Fruit fly (Drosophila melanogaster) whole organism, wandering third instar larva: ENCODE data around the gene NaPi-III.

Source experiments
- Abd-B ChIP-seq: fragments of >200 bp; optimal IDR thresholded peaks from 2 replicates; lab custom pipeline; 2017; ENCODE audit warnings: missing biosample characterization, missing genetic modification characterization
- CG32264 ChIP-seq: fragments of 200-800 bp; sonication (Bioruptor generic); optimal IDR thresholded peaks from 2 replicates; lab custom pipeline; 2016; ENCODE audit warnings: missing biosample characterization, missing genetic modification characterization
- CG9705 ChIP-seq: fragments of 200-800 bp; sonication (Bioruptor generic); optimal IDR thresholded peaks from 2 replicates; lab custom pipeline; 2018; ENCODE audit warnings: missing biosample characterization, mild to moderate bottlenecking, missing genetic modification characterization
- CrebA ChIP-seq: fragments of 200-800 bp; sonication (Bioruptor generic); optimal IDR thresholded peaks from 2 replicates; lab custom pipeline; 2016; ENCODE audit warnings: missing biosample characterization, mild to moderate bottlenecking, missing genetic modification characterization, borderline replicate concordance
- Dfd ChIP-seq: fragments of >200 bp; optimal IDR thresholded peaks from 2 replicates; lab custom pipeline; 2017; ENCODE audit warnings: missing biosample characterization, missing genetic modification characterization
- Dif ChIP-seq: fragments of 200-275, 200-300 bp; sonication (Bioruptor generic); optimal IDR thresholded peaks from 2 replicates; lab custom pipeline; 2018; ENCODE audit warnings: missing biosample characterization, missing genetic modification characterization; ENCODE audit not compliant: partially characterized antibody
- GATAd ChIP-seq: sonication (Bioruptor generic); optimal IDR thresholded peaks from 2 replicates; lab custom pipeline; 2016; ENCODE audit warnings: missing biosample characterization, missing genetic modification characterization
- HLH106 ChIP-seq: fragments of 200-800 bp; optimal IDR thresholded peaks from 3 replicates; lab custom pipeline; 2019; ENCODE audit warnings: missing biosample characterization, mild to moderate bottlenecking, missing genetic modification characterization, moderate library complexity
- Hnf4 ChIP-seq: fragments of 200-800 bp; sonication (Bioruptor generic); optimal IDR thresholded peaks from 2 replicates; lab custom pipeline; 2016; ENCODE audit warnings: missing biosample characterization, mild to moderate bottlenecking, missing genetic modification characterization
- Hr78 ChIP-seq: fragments of >200 bp; optimal IDR thresholded peaks from 2 replicates; lab custom pipeline; 2017; ENCODE audit warnings: missing biosample characterization, missing genetic modification characterization
- Hr83 ChIP-seq: fragments of 200-300 bp; sonication (Bioruptor generic); optimal IDR thresholded peaks from 2 replicates; lab custom pipeline; 2016; ENCODE audit warnings: missing biosample characterization, mild to moderate bottlenecking, missing genetic modification characterization, moderate library complexity; ENCODE audit not compliant: poor library complexity, severe bottlenecking
- Jra ChIP-seq: sonication (Bioruptor generic); optimal IDR thresholded peaks from 2 replicates; lab custom pipeline; 2016; ENCODE audit warnings: missing biosample characterization, missing genetic modification characterization
- Mio ChIP-seq: sonication (Bioruptor generic); optimal IDR thresholded peaks from 2 replicates; lab custom pipeline; 2016; ENCODE audit warnings: missing biosample characterization, missing genetic modification characterization
- Myc ChIP-seq: fragments of >200 bp; optimal IDR thresholded peaks from 2 replicates; lab custom pipeline; 2017
- OdsH ChIP-seq: fragments of 200-800 bp; sonication (Bioruptor generic); optimal IDR thresholded peaks from 2 replicates; lab custom pipeline; 2016; ENCODE audit warnings: missing biosample characterization, mild to moderate bottlenecking, missing genetic modification characterization
- Rel ChIP-seq, 2 experiments: fragments of 200-800 bp; sonication (Bioruptor generic) in 1 of 2; optimal IDR thresholded peaks; 2 replicates in 1 of 2; 3 replicates in 1 of 2; lab custom pipeline; 2016 to 2019; ENCODE audit warnings: mild to moderate bottlenecking in 2 of 2, missing biosample characterization in 2 of 2, missing genetic modification characterization in 2 of 2, moderate library complexity in 1 of 2
- Sp1 ChIP-seq: fragments of 200-800 bp; sonication (Bioruptor generic); optimal IDR thresholded peaks from 3 replicates; lab custom pipeline; 2019; ENCODE audit warnings: missing biosample characterization, mild to moderate bottlenecking, missing genetic modification characterization, moderate library complexity
- Vsx2 ChIP-seq: fragments of 200-300, 225-300 bp; sonication (Bioruptor generic); optimal IDR thresholded peaks from 2 replicates; lab custom pipeline; 2018; ENCODE audit warnings: missing biosample characterization, missing genetic modification characterization; ENCODE audit not compliant: partially characterized antibody
- br ChIP-seq: fragments of 200-800 bp; sonication (Bioruptor generic); optimal IDR thresholded peaks from 2 replicates; lab custom pipeline; 2016; ENCODE audit warnings: missing biosample characterization, missing genetic modification characterization
- brk ChIP-seq: fragments of 200-800 bp; sonication (Bioruptor generic); optimal IDR thresholded peaks from 2 replicates; lab custom pipeline; 2016; ENCODE audit warnings: missing biosample characterization, mild to moderate bottlenecking, missing genetic modification characterization
- dl ChIP-seq, 2 experiments: fragments of 175-275, 200-275 bp in 1 of 2; fragments of 200-275 bp in 1 of 2; sonication (Bioruptor generic); optimal IDR thresholded peaks; lab custom pipeline; 2018; ENCODE audit warnings: mild to moderate bottlenecking in 2 of 2, missing biosample characterization in 2 of 2, missing genetic modification characterization in 2 of 2, moderate library complexity in 2 of 2; ENCODE audit not compliant: partially characterized antibody in 2 of 2, insufficient read depth in 1 of 2
- dmrt93B ChIP-seq: fragments of 200-800 bp; sonication (Bioruptor generic); optimal IDR thresholded peaks from 2 replicates; lab custom pipeline; 2018; ENCODE audit warnings: missing biosample characterization, mild to moderate bottlenecking, missing genetic modification characterization
- dsf ChIP-seq: sonication (Bioruptor generic); optimal IDR thresholded peaks from 2 replicates; lab custom pipeline; 2016; ENCODE audit warnings: missing biosample characterization, missing genetic modification characterization, borderline replicate concordance
- ey ChIP-seq: fragments of 200-800 bp; sonication (Bioruptor generic); optimal IDR thresholded peaks from 2 replicates; lab custom pipeline; 2016; ENCODE audit warnings: missing biosample characterization, missing genetic modification characterization
- foxo ChIP-seq, 2 experiments: fragments of 200-800 bp; sonication (Bioruptor generic); optimal IDR thresholded peaks; 2 replicates in 1 of 2; 3 replicates in 1 of 2; lab custom pipeline; 2016 to 2017; ENCODE audit warnings: missing biosample characterization in 2 of 2, missing genetic modification characterization in 2 of 2
- fru ChIP-seq: fragments of 200-800 bp; sonication (Bioruptor generic); optimal IDR thresholded peaks from 3 replicates; lab custom pipeline; 2016; ENCODE audit warnings: missing biosample characterization, mild to moderate bottlenecking, missing genetic modification characterization
- h ChIP-seq: fragments of 200-800 bp; sonication (Bioruptor generic); optimal IDR thresholded peaks from 3 replicates; lab custom pipeline; 2016; ENCODE audit warnings: missing biosample characterization, mild to moderate bottlenecking, missing genetic modification characterization
- jim ChIP-seq: fragments of 175-275, 200-325 bp; sonication (Bioruptor generic); optimal IDR thresholded peaks from 2 replicates; lab custom pipeline; 2016; ENCODE audit warnings: missing biosample characterization, mild to moderate bottlenecking, missing genetic modification characterization
- lola ChIP-seq: fragments of >200 bp; optimal IDR thresholded peaks from 2 replicates; lab custom pipeline; 2017; ENCODE audit warnings: missing biosample characterization, missing genetic modification characterization
- pan ChIP-seq: fragments of >200 bp; optimal IDR thresholded peaks from 2 replicates; lab custom pipeline; 2017
- psq ChIP-seq: fragments of 200-800 bp; sonication (Bioruptor generic); optimal IDR thresholded peaks from 3 replicates; lab custom pipeline; 2017; ENCODE audit warnings: missing biosample characterization, mild to moderate bottlenecking, missing genetic modification characterization, moderate library complexity
- rgr ChIP-seq: fragments of 200-800 bp; sonication (Bioruptor generic); optimal IDR thresholded peaks from 3 replicates; lab custom pipeline; 2016; ENCODE audit warnings: missing biosample characterization, mild to moderate bottlenecking, missing genetic modification characterization
- sage ChIP-seq: fragments of 200-800 bp; sonication (Bioruptor generic); optimal IDR thresholded peaks from 2 replicates; lab custom pipeline; 2016; ENCODE audit warnings: missing biosample characterization, mild to moderate bottlenecking, missing genetic modification characterization
- sv ChIP-seq: fragments of 200-800 bp; sonication (Bioruptor generic); optimal IDR thresholded peaks from 3 replicates; lab custom pipeline; 2016; ENCODE audit warnings: missing biosample characterization, missing genetic modification characterization
- tai ChIP-seq: sonication (Bioruptor generic); optimal IDR thresholded peaks from 2 replicates; lab custom pipeline; 2016; ENCODE audit warnings: missing biosample characterization, missing genetic modification characterization
- usp ChIP-seq: fragments of >200 bp; optimal IDR thresholded peaks from 2 replicates; lab custom pipeline; 2017; ENCODE audit warnings: missing biosample characterization, missing genetic modification characterization
- woc ChIP-seq: sonication (Bioruptor generic); optimal IDR thresholded peaks from 2 replicates; lab custom pipeline; 2016; ENCODE audit warnings: missing biosample characterization, mild to moderate bottlenecking, missing genetic modification characterization

The NaPi-III gene

dm6 chr3L:11109454-11109853, 13.7 kb upstream of the NaPi-III start, which contains the start of the genes CG34012 and emei:
CG34012 (minus strand) TSS chr3L:11109505.
emei (plus strand) TSS chr3L:11109690.
- TF ChIP-seq brk (GFP tag; lab: Kevin White, UChicago) (no peak), Abd-B (GFP tag; lab: Kevin White, UChicago) (no peak), dmrt93B (GFP tag; lab: Kevin White, UChicago) (no peak), fru (GFP tag; lab: Kevin White, UChicago) (no peak), HLH106 (no peak), psq (no peak), CG32264 (GFP tag; lab: Kevin White, UChicago) (no peak), tai (no peak), dl (GFP tag; optimal IDR thresholded peaks at IDR 0.05; lab: Kevin White, UChicago; ENCODE audit: insufficient read depth in 1 of 2, partially characterized antibody in 2 of 2) (no peak), woc (no peak), Hr78 (GFP tag; lab: Kevin White, UChicago) (no peak), sage (GFP tag; lab: Kevin White, UChicago) (no peak), lola (GFP tag; lab: Kevin White, UChicago) (no peak)

dm6 chr3L:11112427-11112826, 10.7 kb upstream of the NaPi-III start:
- TF ChIP-seq Rel (GFP tag; optimal IDR thresholded peaks at IDR 0.05; lab: Kevin White, UChicago) (no peak), Rel (tag; optimal IDR thresholded peaks at IDR 0.05; lab: Kevin White, UChicago) (no peak), lola (GFP tag; lab: Kevin White, UChicago) (no peak), jim (GFP tag; lab: Kevin White, UChicago) (no peak), CrebA (GFP tag; lab: Kevin White, UChicago) (no peak), Dfd (no peak), Sp1 (GFP tag; lab: Kevin White, UChicago) (no peak), Dif (GFP tag; lab: Kevin White, UChicago) (no peak), dmrt93B (GFP tag; lab: Kevin White, UChicago) (no peak), rgr (GFP tag; lab: Kevin White, UChicago) (no peak), foxo (GFP tag; optimal IDR thresholded peaks at IDR 0.05; lab: Kevin White, UChicago) (no peak), dl (GFP tag; optimal IDR thresholded peaks at IDR 0.05; lab: Kevin White, UChicago; ENCODE audit: insufficient read depth in 1 of 2, partially characterized antibody in 2 of 2) (no peak)
- TF ChIP-seq, all 38 proteins: peak for 0

- no peak for TF ChIP-seq sv (GFP tag; lab: Kevin White, UChicago)
- TF ChIP-seq dl (GFP tag; optimal IDR thresholded peaks at IDR 0.05; lab: Kevin White, UChicago; ENCODE audit: insufficient read depth in 1 of 2, partially characterized antibody in 2 of 2) = no peak
- TF ChIP-seq tai = no peak
- no peak for TF ChIP-seq jim (GFP tag; lab: Kevin White, UChicago)
- no peak for TF ChIP-seq HLH106
- TF ChIP-seq Mio = no peak
- no peak for TF ChIP-seq Dfd
- no peak for TF ChIP-seq foxo (GFP tag; optimal IDR thresholded peaks at IDR 0.05; lab: Kevin White, UChicago)
- no peak for TF ChIP-seq usp (GFP tag; lab: Kevin White, UChicago)
- no peak for TF ChIP-seq Hr78 (GFP tag; lab: Kevin White, UChicago)
- peak; percentile 26 for TF ChIP-seq Hr83
- TF ChIP-seq CG9705 (GFP tag; lab: Kevin White, UChicago) = no peak
- no peak for TF ChIP-seq Myc (lab: Kevin White, UChicago)
- TF ChIP-seq Hnf4 (GFP tag; lab: Kevin White, UChicago) = peak; percentile 89
- no peak for TF ChIP-seq dmrt93B (GFP tag; lab: Kevin White, UChicago)
- TF ChIP-seq Rel (GFP tag; optimal IDR thresholded peaks at IDR 0.05; lab: Kevin White, UChicago) = no peak
- peak; percentile 79 for TF ChIP-seq Rel (tag; optimal IDR thresholded peaks at IDR 0.05; lab: Kevin White, UChicago)
- no peak for TF ChIP-seq CrebA (GFP tag; lab: Kevin White, UChicago)
- no peak for TF ChIP-seq GATAd (GFP tag; lab: Kevin White, UChicago)
- TF ChIP-seq ey (GFP tag; lab: Kevin White, UChicago) = no peak
- no peak for TF ChIP-seq dsf
- no peak for TF ChIP-seq psq
- TF ChIP-seq Jra (GFP tag; lab: Kevin White, UChicago) = no peak
- no peak for TF ChIP-seq fru (GFP tag; lab: Kevin White, UChicago)
- TF ChIP-seq Sp1 (GFP tag; lab: Kevin White, UChicago) = no peak
- peak; percentile 32 for TF ChIP-seq br
- TF ChIP-seq Abd-B (GFP tag; lab: Kevin White, UChicago) = no peak
- no peak for TF ChIP-seq woc
- TF ChIP-seq h (GFP tag; lab: Kevin White, UChicago) = no peak
- peak; percentile 6 for TF ChIP-seq lola (GFP tag; lab: Kevin White, UChicago)
- peak; percentile 19 for TF ChIP-seq rgr (GFP tag; lab: Kevin White, UChicago)
- TF ChIP-seq Vsx2 (GFP tag; lab: Kevin White, UChicago) = no peak
- TF ChIP-seq pan = no peak
- TF ChIP-seq OdsH = no peak
- TF ChIP-seq sage (GFP tag; lab: Kevin White, UChicago) = no peak
- no peak for TF ChIP-seq brk (GFP tag; lab: Kevin White, UChicago)
- TF ChIP-seq CG32264 (GFP tag; lab: Kevin White, UChicago) = no peak
- TF ChIP-seq, all 38 proteins: peak for 6
Measured at dm6 chr3L:11113198-11114197, 9.7 kb upstream of the NaPi-III start, which contains the start of gene Sod1. Sod1 (minus strand) TSS chr3L:11113740.
